Fruit fly (Drosophila melanogaster): ENCODE measurements around the gene ush.

DNA sequence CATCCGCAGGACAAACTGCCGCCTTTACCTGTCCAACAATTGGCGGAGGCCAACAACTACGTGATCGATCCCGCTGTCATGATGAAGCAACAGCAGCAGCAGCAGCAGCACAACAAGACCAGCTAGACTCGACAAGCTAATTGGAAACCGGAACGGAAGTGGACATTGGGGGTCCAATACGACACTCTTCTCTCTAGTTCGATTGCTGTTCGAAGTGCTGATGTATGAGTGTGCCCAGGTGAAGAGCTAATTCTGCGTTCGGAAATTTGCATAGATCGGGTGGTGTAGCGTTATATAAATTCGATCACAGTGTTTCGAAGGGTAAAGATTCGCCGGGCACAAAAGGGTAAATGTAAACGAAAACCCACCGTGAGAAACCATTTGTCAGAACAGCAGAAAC is 28.9 kb upstream of the ush start:
- no peak for TF ChIP-seq EcR (GFP tag; optimal IDR thresholded peaks at IDR 0.05)
- no peak for TF ChIP-seq CG8478 (optimal IDR thresholded peaks at IDR 0.05)
- TF ChIP-seq usp (GFP tag; optimal IDR thresholded peaks at IDR 0.05), result no peak
- no peak for TF ChIP-seq pan (optimal IDR thresholded peaks at IDR 0.05)
